Fruit fly (Drosophila melanogaster) Kc167 (cell line): Measurements from ENCODE around the gene Blos4.

Source experiments
- Myc ChIP-seq: fragments of >200 bp; optimal IDR thresholded peaks from 2 replicates; lab custom pipeline; 2017; ENCODE audit warnings: missing external identifiers
- Sin3A ChIP-seq: fragments of >200 bp; optimal IDR thresholded peaks from 2 replicates; lab custom pipeline; 2018; ENCODE audit warnings: missing external identifiers
- h ChIP-seq: fragments of >200 bp; optimal IDR thresholded peaks from 3 replicates; lab custom pipeline; 2018; ENCODE audit warnings: missing external identifiers
- insv ChIP-seq: fragments of >200 bp; optimal IDR thresholded peaks from 3 replicates; lab custom pipeline; 2018; ENCODE audit warnings: missing external identifiers
- psq ChIP-seq: fragments of >200 bp; optimal IDR thresholded peaks from 2 replicates; lab custom pipeline; 2017; ENCODE audit warnings: missing external identifiers
- ttk ChIP-seq: sonication (Bioruptor generic); optimal IDR thresholded peaks from 2 replicates; lab custom pipeline; 2017; ENCODE audit warnings: missing external identifiers

The Blos4 gene

dm6 chr3L:10927349-10927748 is 48.5 kb downstream of the Blos4 start:
- TF ChIP-seq insv (lab: Kevin White, UChicago) (no peak), Myc (lab: Kevin White, UChicago) (no peak), psq (lab: Kevin White, UChicago) (no peak)

- TF ChIP-seq h (lab: Kevin White, UChicago) (no peak), ttk (no peak), Myc (lab: Kevin White, UChicago) (no peak), Sin3A (lab: Kevin White, UChicago) (no peak), psq (lab: Kevin White, UChicago) (no peak), insv (lab: Kevin White, UChicago) (no peak)
These were observed 49.1 kb downstream of the Blos4 start for dm6 chr3L:10927953-10928352.

- TF ChIP-seq psq (lab: Kevin White, UChicago) = no peak
- no peak for TF ChIP-seq insv (lab: Kevin White, UChicago)
- no peak for TF ChIP-seq ttk
- TF ChIP-seq Myc (lab: Kevin White, UChicago) = no peak
- TF ChIP-seq h (lab: Kevin White, UChicago) = no peak
- no peak for TF ChIP-seq Sin3A (lab: Kevin White, UChicago)
These were observed 49.9 kb downstream of the Blos4 start for dm6 chr3L:10928801-10929200.
